Worm (Caenorhabditis elegans): ENCODE data around the gene prx-12.

Gene prx-12

ce11 chrX:11377370-11377769 is 15.7 kb upstream of the prx-12 start, which contains the start of gene tni-1:
tni-1 (minus strand) TSS chrX:11377470.
- no peak for TF ChIP-seq nhr-11 (tag; optimal IDR thresholded peaks at IDR 0.05)
- no peak for TF ChIP-seq F13H6.1 (tag; optimal IDR thresholded peaks at IDR 0.05)
- no peak for TF ChIP-seq mbf-1 (tag; optimal IDR thresholded peaks at IDR 0.05)
- no peak for TF ChIP-seq gmeb-1 (tag; optimal IDR thresholded peaks at IDR 0.05)
- no peak for TF ChIP-seq ZK546.5 (tag; optimal IDR thresholded peaks at IDR 0.05)
- no peak for TF ChIP-seq ceh-16 (tag; optimal IDR thresholded peaks at IDR 0.05)
- no peak for TF ChIP-seq blmp-1 (tag; optimal IDR thresholded peaks at IDR 0.05; ENCODE audit: insufficient read depth)
- no peak for TF ChIP-seq ztf-4 (tag; optimal IDR thresholded peaks at IDR 0.05)
- TF ChIP-seq zag-1 (tag; optimal IDR thresholded peaks at IDR 0.05): no peak
- TF ChIP-seq elt-1 (tag; optimal IDR thresholded peaks at IDR 0.05): no peak
- TF ChIP-seq Y55F3AM.14 (GFP tag; optimal IDR thresholded peaks at IDR 0.05): no peak
- TF ChIP-seq sma-9 (GFP tag; optimal IDR thresholded peaks at IDR 0.05): no peak
- TF ChIP-seq sma-9 (tag; optimal IDR thresholded peaks at IDR 0.05): no peak
- no peak for TF ChIP-seq lin-11 (tag; optimal IDR thresholded peaks at IDR 0.05)
- no peak for TF ChIP-seq fos-1 (tag; optimal IDR thresholded peaks at IDR 0.05)
- TF ChIP-seq peb-1 (tag; optimal IDR thresholded peaks at IDR 0.05): no peak

DNA sequence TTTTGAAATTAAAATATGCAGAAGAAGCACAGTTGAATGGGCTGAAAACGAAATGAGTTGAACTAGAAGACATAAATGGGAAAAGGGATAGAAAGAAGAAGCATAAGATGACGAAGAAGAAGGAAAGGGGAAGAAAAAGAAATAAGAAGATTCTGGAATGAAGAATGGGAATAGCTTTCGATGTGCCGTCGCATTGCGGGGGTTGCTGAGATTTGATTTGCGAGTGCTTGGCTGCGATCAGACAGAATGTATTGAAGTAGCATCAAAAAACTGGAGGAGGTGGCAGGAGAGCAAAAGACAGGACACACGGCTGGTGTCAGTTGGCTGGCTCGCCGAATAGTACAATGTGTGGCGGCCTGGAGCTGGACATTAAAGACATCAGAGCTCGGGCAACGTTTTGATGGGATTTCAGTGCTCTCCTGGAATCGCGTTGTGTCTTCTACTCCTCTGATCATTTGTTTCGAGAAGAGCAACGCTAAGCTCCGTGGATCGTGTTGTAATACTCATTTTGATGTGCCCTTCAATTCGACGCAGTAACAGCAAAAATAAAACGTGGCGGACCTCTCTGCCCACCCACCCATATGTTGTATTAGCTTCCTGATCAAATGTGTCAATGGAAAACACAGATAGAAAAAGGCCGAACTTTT is 13.8 kb upstream of the prx-12 start:
- no peak for TF ChIP-seq nhr-23 (tag; optimal IDR thresholded peaks at IDR 0.05)
- TF ChIP-seq skn-1 (tag; optimal IDR thresholded peaks at IDR 0.05): no peak
- no peak for TF ChIP-seq zag-1 (tag; optimal IDR thresholded peaks at IDR 0.05)
- TF ChIP-seq F13H6.1 (tag; optimal IDR thresholded peaks at IDR 0.05): peak; percentile 89
- no peak for TF ChIP-seq nhr-12 (tag; optimal IDR thresholded peaks at IDR 0.05)
- no peak for TF ChIP-seq snpc-4 (tag; optimal IDR thresholded peaks at IDR 0.05)
- TF ChIP-seq lin-39 (tag; optimal IDR thresholded peaks at IDR 0.05): no peak
- no peak for TF ChIP-seq gmeb-1 (tag; optimal IDR thresholded peaks at IDR 0.05)
- TF ChIP-seq nhr-77 (tag; optimal IDR thresholded peaks at IDR 0.05): no peak
- TF ChIP-seq ama-1 (optimal IDR thresholded peaks at IDR 0.05): no peak
- no peak for TF ChIP-seq egl-27 (tag; optimal IDR thresholded peaks at IDR 0.05)
- peak; percentile 60 for TF ChIP-seq sma-9 (GFP tag; optimal IDR thresholded peaks at IDR 0.05)
- no peak for TF ChIP-seq sma-9 (tag; optimal IDR thresholded peaks at IDR 0.05)
- TF ChIP-seq nhr-10 (tag; optimal IDR thresholded peaks at IDR 0.05): no peak
- TF ChIP-seq nhr-129 (tag; optimal IDR thresholded peaks at IDR 0.05): peak; percentile 57
- no peak for TF ChIP-seq ZK546.5 (tag; optimal IDR thresholded peaks at IDR 0.05)
- peak in 1 of 2 experiments; percentile 3 for TF ChIP-seq lsy-2 (tag; optimal IDR thresholded peaks at IDR 0.05)
- no peak for TF ChIP-seq fos-1 (tag; optimal IDR thresholded peaks at IDR 0.05)
- no peak for TF ChIP-seq ceh-16 (tag; optimal IDR thresholded peaks at IDR 0.05)
- TF ChIP-seq sem-4 (tag; optimal IDR thresholded peaks at IDR 0.05): peak; percentile 4

ce11 chrX:11383359-11383758 is 9.7 kb upstream of the prx-12 start:
- TF ChIP-seq sma-9 (GFP tag; optimal IDR thresholded peaks at IDR 0.05) (peak; percentile 2), sma-9 (tag; optimal IDR thresholded peaks at IDR 0.05) (no peak), mab-5 (tag; optimal IDR thresholded peaks at IDR 0.05) (no peak), nhr-237 (tag; optimal IDR thresholded peaks at IDR 0.05) (no peak), C34F6.9 (tag; optimal IDR thresholded peaks at IDR 0.05) (peak; percentile 39)

- TF ChIP-seq nhr-11 (tag; optimal IDR thresholded peaks at IDR 0.05) (no peak), R02D3.7 (tag; optimal IDR thresholded peaks at IDR 0.05) (no peak), lin-13 (GFP tag; optimal IDR thresholded peaks at IDR 0.05) (no peak), sma-3 (GFP tag; optimal IDR thresholded peaks at IDR 0.05) (no peak), aly-2 (tag; optimal IDR thresholded peaks at IDR 0.05) (no peak), crh-2 (tag; optimal IDR thresholded peaks at IDR 0.05) (no peak)
These were observed 8.3 kb upstream of the prx-12 start, which contains the start of the genes F08B12.11 and prmn-1 for ce11 chrX:11384534-11385441. F08B12.11 (plus strand) TSS chrX:11385054. prmn-1 (plus strand) TSS chrX:11385084.

Data from whole organism, L2 larva.